Fruit fly (Drosophila melanogaster) whole organism, embryonic: ENCODE measurements around the gene meep.
A peak's percentile ranks its signal among the peaks of the same experiment; 100 is the strongest.

Experiments
- Abd-B ChIP-seq: fragments of 200-800 bp; sonication (Bioruptor generic); optimal IDR thresholded peaks from 2 replicates; lab custom pipeline; 2018; ENCODE audit warnings: missing biosample characterization, mild to moderate bottlenecking, missing genetic modification characterization, moderate library complexity
- BtbVII ChIP-seq: fragments of 200-800 bp; sonication (Bioruptor generic); optimal IDR thresholded peaks from 3 replicates; lab custom pipeline; 2017; ENCODE audit warnings: missing biosample characterization, mild to moderate bottlenecking, missing genetic modification characterization
- CG10366 ChIP-seq: fragments of 200-800 bp; sonication (Bioruptor generic); IDR thresholded peaks from 2 replicates; pipeline ENCODE4 v1.3.6; 2022; ENCODE audit warnings: missing biosample characterization, missing genetic modification characterization
- CG10431 ChIP-seq: fragments of 200-800 bp; sonication (Bioruptor generic); optimal IDR thresholded peaks from 3 replicates; lab custom pipeline; 2018; ENCODE audit warnings: missing biosample characterization, mild to moderate bottlenecking, missing genetic modification characterization
- CG10565 ChIP-seq: fragments of 200-800 bp; sonication (Bioruptor generic); optimal IDR thresholded peaks from 3 replicates; lab custom pipeline; 2016; ENCODE audit warnings: missing biosample characterization, mild to moderate bottlenecking, missing genetic modification characterization
- CG11093 ChIP-seq: fragments of 200-800 bp; sonication (Bioruptor generic); IDR thresholded peaks from 3 replicates; pipeline ENCODE4 v1.3.6; 2022; ENCODE audit warnings: missing biosample characterization, missing genetic modification characterization
- CG11696 ChIP-seq: fragments of 200-800 bp; sonication (Bioruptor generic); IDR thresholded peaks from 2 replicates; pipeline ENCODE4 v1.3.6; 2022; ENCODE audit warnings: missing biosample characterization, missing genetic modification characterization
- CG12104 ChIP-seq: fragments of 200-800 bp; sonication (Bioruptor generic); optimal IDR thresholded peaks from 3 replicates; lab custom pipeline; 2016; ENCODE audit warnings: missing biosample characterization, missing genetic modification characterization
- CG12769 ChIP-seq: fragments of 200-800 bp; sonication (Bioruptor generic); optimal IDR thresholded peaks from 2 replicates; lab custom pipeline; 2019; ENCODE audit warnings: missing biosample characterization, mild to moderate bottlenecking, missing genetic modification characterization, moderate library complexity
- CG13287 ChIP-seq: fragments of 200-800 bp; sonication (Bioruptor generic); IDR thresholded peaks from 2 replicates; pipeline ENCODE4 v1.3.6; 2022; ENCODE audit warnings: missing biosample characterization, missing genetic modification characterization; ENCODE audit not compliant: partially characterized antibody
- CG13775 ChIP-seq: fragments of 200-800 bp; sonication (Bioruptor generic); optimal IDR thresholded peaks from 3 replicates; lab custom pipeline; 2017; ENCODE audit warnings: missing biosample characterization, mild to moderate bottlenecking, missing genetic modification characterization
- CG13894 ChIP-seq: fragments of 200-800 bp; sonication (Bioruptor generic); optimal IDR thresholded peaks from 3 replicates; lab custom pipeline; 2018; ENCODE audit warnings: missing biosample characterization, mild to moderate bottlenecking, missing genetic modification characterization, moderate library complexity
- CG15601 ChIP-seq: fragments of 200-800 bp; sonication (Bioruptor generic); optimal IDR thresholded peaks from 3 replicates; lab custom pipeline; 2019; ENCODE audit warnings: missing biosample characterization, mild to moderate bottlenecking, missing genetic modification characterization, moderate library complexity
- CG17328 ChIP-seq: fragments of 200-800 bp; sonication (Bioruptor generic); IDR thresholded peaks from 2 replicates; pipeline ENCODE4 v1.3.6; 2022; ENCODE audit warnings: missing biosample characterization, missing genetic modification characterization
- CG17385 ChIP-seq: fragments of 200-800 bp; sonication (Bioruptor generic); optimal IDR thresholded peaks from 3 replicates; lab custom pipeline; 2018; ENCODE audit warnings: missing biosample characterization, mild to moderate bottlenecking, missing genetic modification characterization
- CG2678 ChIP-seq: fragments of 200-800 bp; sonication (Bioruptor generic); optimal IDR thresholded peaks from 3 replicates; lab custom pipeline; 2019; ENCODE audit warnings: missing biosample characterization, mild to moderate bottlenecking, missing genetic modification characterization, moderate library complexity
- CG30431 ChIP-seq: fragments of 200-800 bp; sonication (Bioruptor generic); optimal IDR thresholded peaks from 2 replicates; lab custom pipeline; 2017; ENCODE audit warnings: missing biosample characterization, missing genetic modification characterization
- CG4854 ChIP-seq: fragments of 200-800 bp; sonication (Bioruptor generic); optimal IDR thresholded peaks from 2 replicates; lab custom pipeline; 2016; ENCODE audit warnings: missing biosample characterization, missing genetic modification characterization, inconsistent platforms
- CG8765 ChIP-seq: fragments of 200-800 bp; sonication (Bioruptor generic); IDR thresholded peaks from 2 replicates; pipeline ENCODE4 v1.3.6; 2022; ENCODE audit warnings: missing biosample characterization, missing genetic modification characterization
- CG9437 ChIP-seq: fragments of 200-800 bp; sonication (Bioruptor generic); optimal IDR thresholded peaks from 2 replicates; lab custom pipeline; 2018; ENCODE audit warnings: missing biosample characterization, mild to moderate bottlenecking, missing genetic modification characterization
- CG9932 ChIP-seq: fragments of 200-800 bp; sonication (Bioruptor generic); IDR thresholded peaks from 2 replicates; pipeline ENCODE4 v1.3.6; 2022; ENCODE audit warnings: missing biosample characterization, missing genetic modification characterization
- Chrac-16 ChIP-seq: fragments of 200-800 bp; sonication (Bioruptor generic); optimal IDR thresholded peaks from 3 replicates; lab custom pipeline; 2016; ENCODE audit warnings: missing biosample characterization, missing genetic modification characterization
- D ChIP-seq, 2 experiments: fragments of 200-800 bp in 1 of 2; fragments of >200 bp in 1 of 2; sonication (Bioruptor generic) in 1 of 2; optimal IDR thresholded peaks; 2 replicates in 1 of 2; 3 replicates in 1 of 2; lab custom pipeline; 2017; ENCODE audit warnings: mild to moderate bottlenecking in 1 of 2, missing biosample characterization in 1 of 2, missing genetic modification characterization in 1 of 2, missing genetic modification reagents in 1 of 2
- Dp ChIP-seq: fragments of 200-800 bp; sonication (Bioruptor generic); optimal IDR thresholded peaks from 2 replicates; lab custom pipeline; 2018; ENCODE audit warnings: missing biosample characterization, mild to moderate bottlenecking, missing genetic modification characterization, moderate library complexity
- Drgx ChIP-seq: fragments of 200-800 bp; sonication (Bioruptor generic); IDR thresholded peaks from 2 replicates; pipeline ENCODE4 v1.3.6; 2022; ENCODE audit warnings: missing biosample characterization, missing genetic modification characterization
- Fer1 ChIP-seq: fragments of 200-800 bp; sonication (Bioruptor generic); optimal IDR thresholded peaks from 2 replicates; lab custom pipeline; 2017; ENCODE audit warnings: missing biosample characterization, mild to moderate bottlenecking, missing genetic modification characterization
- GATAe ChIP-seq: fragments of 200-800 bp; sonication (Bioruptor generic); conservative IDR thresholded peaks from 2 replicates; pipeline ENCODE4 v1.3.6; 2022; ENCODE audit warnings: missing biosample characterization, missing genetic modification characterization
- HLH54F ChIP-seq: fragments of 200-800 bp; sonication (Bioruptor generic); optimal IDR thresholded peaks from 3 replicates; lab custom pipeline; 2016; ENCODE audit warnings: missing biosample characterization, missing genetic modification characterization
- Kr ChIP-seq: fragments of 200-800 bp; sonication (Bioruptor generic); optimal IDR thresholded peaks from 2 replicates; lab custom pipeline; 2017; ENCODE audit warnings: missing biosample characterization, mild to moderate bottlenecking, missing genetic modification characterization
- MESR4 ChIP-seq: fragments of 200-800 bp; sonication (Bioruptor generic); optimal IDR thresholded peaks from 2 replicates; lab custom pipeline; 2018; ENCODE audit warnings: missing biosample characterization, mild to moderate bottlenecking, missing genetic modification characterization, moderate library complexity
- NC2α ChIP-seq: fragments of 200-800 bp; sonication (Bioruptor generic); optimal IDR thresholded peaks from 2 replicates; lab custom pipeline; 2016; ENCODE audit warnings: missing biosample characterization, missing genetic modification characterization
- Nf-YA ChIP-seq: fragments of 200-800 bp; sonication (Bioruptor generic); IDR thresholded peaks from 2 replicates; pipeline ENCODE4 v1.3.6; 2022; ENCODE audit warnings: missing biosample characterization, missing genetic modification characterization
- Oli ChIP-seq: fragments of 200-800 bp; sonication (Bioruptor generic); optimal IDR thresholded peaks from 2 replicates; lab custom pipeline; 2018; ENCODE audit warnings: missing biosample characterization, mild to moderate bottlenecking, missing genetic modification characterization, moderate library complexity
- Sox100B ChIP-seq: fragments of 200-800 bp; sonication (Bioruptor generic); optimal IDR thresholded peaks from 3 replicates; lab custom pipeline; 2018; ENCODE audit warnings: missing biosample characterization, mild to moderate bottlenecking, missing genetic modification characterization
- Usf ChIP-seq: fragments of 200-800 bp; sonication (Bioruptor generic); optimal IDR thresholded peaks from 2 replicates; lab custom pipeline; 2017; ENCODE audit warnings: missing genotype, missing biosample characterization, missing genetic modification characterization
- Xrp1 ChIP-seq: fragments of 200-800 bp; sonication (Bioruptor generic); IDR thresholded peaks from 2 replicates; pipeline ENCODE4 v1.3.6; 2022; ENCODE audit warnings: missing biosample characterization, missing genetic modification characterization
- az2 ChIP-seq: fragments of 200-800 bp; sonication (Bioruptor generic); optimal IDR thresholded peaks from 3 replicates; lab custom pipeline; 2016; ENCODE audit warnings: missing biosample characterization, missing genetic modification characterization
- chinmo ChIP-seq: fragments of 200-800 bp; sonication (Bioruptor generic); IDR thresholded peaks from 4 replicates; pipeline ENCODE4 v1.3.6; 2022; ENCODE audit warnings: missing biosample characterization, missing genetic modification characterization; ENCODE audit not compliant: partially characterized antibody
- ems ChIP-seq: fragments of 200-800 bp; sonication (Bioruptor generic); optimal IDR thresholded peaks from 3 replicates; lab custom pipeline; 2016; ENCODE audit warnings: missing biosample characterization, missing genetic modification characterization
- esg ChIP-seq: fragments of 200-800 bp; sonication (Bioruptor generic); conservative IDR thresholded peaks from 2 replicates; pipeline ENCODE4 v1.3.6; 2022; ENCODE audit warnings: missing biosample characterization, missing genetic modification characterization
- h ChIP-seq: fragments of >200 bp; optimal IDR thresholded peaks from 2 replicates; lab custom pipeline; 2017
- klu ChIP-seq: fragments of 200-800 bp; sonication (Bioruptor generic); IDR thresholded peaks from 2 replicates; pipeline ENCODE4 v1.3.6; 2022; ENCODE audit warnings: missing biosample characterization, missing genetic modification characterization
- lilli ChIP-seq: fragments of 200-800 bp; sonication (Bioruptor generic); optimal IDR thresholded peaks from 3 replicates; lab custom pipeline; 2016; ENCODE audit warnings: missing biosample characterization, missing genetic modification characterization
- lov ChIP-seq, 2 experiments: fragments of 200-800 bp in 1 of 2; fragments of >200 bp in 1 of 2; sonication (Bioruptor generic) in 1 of 2; IDR thresholded peaks in 1 of 2; optimal IDR thresholded peaks in 1 of 2; 2 replicates in 1 of 2; 3 replicates in 1 of 2; pipeline versions ENCODE4 v1.3.6 to Lab custom; 2017 to 2022; ENCODE audit warnings: missing biosample characterization in 1 of 2, missing genetic modification characterization in 1 of 2
- sens ChIP-seq: fragments of 200-800 bp; sonication (Bioruptor generic); peaks from one replicate; lab custom pipeline; 2016; ENCODE audit warnings: missing biosample characterization, missing genetic modification characterization
- shn ChIP-seq: fragments of 200-800 bp; sonication (Bioruptor generic); optimal IDR thresholded peaks from 3 replicates; lab custom pipeline; 2016; ENCODE audit warnings: missing biosample characterization, missing genetic modification characterization
- stwl ChIP-seq: fragments of 200-800 bp; sonication (Bioruptor generic); optimal IDR thresholded peaks from 3 replicates; lab custom pipeline; 2018; ENCODE audit warnings: missing biosample characterization, mild to moderate bottlenecking, missing genetic modification characterization, moderate library complexity
- yki ChIP-seq: fragments of >200 bp; optimal IDR thresholded peaks from 3 replicates; lab custom pipeline; 2018

meep gene

dm6 chr3L:1204674-1205547 lies 2.1 kb upstream of the meep start, which contains the start of gene CG9119 (continued):
- TF ChIP-seq Drgx (GFP tag; lab: Robert Waterston, UW) (no peak), NC2α (peak; percentile 21), CG12769 (tag; lab: Kevin White, UChicago) (peak; percentile 63), Fer1 (GFP tag; lab: Kevin White, UChicago) (peak; percentile 76), Dp (GFP tag; lab: Kevin White, UChicago) (no peak), klu (GFP tag; lab: Robert Waterston, UW) (peak; percentile 41; the same call in 1 of the 2 replicates), lilli (GFP tag; lab: Kevin White, UChicago) (peak; percentile 72), MESR4 (GFP tag; lab: Kevin White, UChicago) (no peak), CG17328 (0 out of 2 replicates have a peak, but pooled peaks have one; percentile 24), BtbVII (peak; percentile 39), chinmo (GFP tag; lab: Robert Waterston, UW) (0 out of 4 replicates have a peak, but pooled peaks have one; percentile 33), CG12104 (GFP tag; lab: Kevin White, UChicago) (peak; percentile 24), h (lab: Kevin White, UChicago) (no peak), CG4854 (GFP tag; lab: Kevin White, UChicago) (no peak), stwl (tag; lab: Kevin White, UChicago) (no peak), CG10366 (GFP tag; lab: Robert Waterston, UW) (peak; percentile 44), Usf (GFP tag; lab: Kevin White, UChicago) (no peak), D (optimal IDR thresholded peaks at IDR 0.05; lab: Kevin White, UChicago) (no peak), D (GFP tag; optimal IDR thresholded peaks at IDR 0.05; lab: Kevin White, UChicago) (peak; percentile 48), HLH54F (GFP tag; lab: Kevin White, UChicago) (peak; percentile 64), CG9437 (GFP tag; lab: Kevin White, UChicago) (peak; percentile 69), az2 (peak; percentile 42), Kr (GFP tag; lab: Kevin White, UChicago) (peak; percentile 25), esg (GFP tag; lab: Robert Waterston, UW) (peak; percentile 61), CG11093 (GFP tag; lab: Robert Waterston, UW) (peak; percentile 51; the same call in 1 of the 3 replicates), CG30431 (GFP tag; lab: Kevin White, UChicago) (peak; percentile 49), CG10565 (GFP tag; lab: Kevin White, UChicago) (no peak), CG8765 (GFP tag; lab: Robert Waterston, UW) (no peak), CG15601 (tag; lab: Kevin White, UChicago) (peak; percentile 39), Chrac-16 (GFP tag; lab: Kevin White, UChicago) (peak; percentile 42), CG13287 (no peak), Sox100B (GFP tag; lab: Kevin White, UChicago) (peak; percentile 71), lov (optimal IDR thresholded peaks at IDR 0.05; lab: Kevin White, UChicago) (no peak), lov (GFP tag; IDR thresholded peaks at IDR 0.05; lab: Robert Waterston, UW) (no peak), CG17385 (peak; percentile 60), CG10431 (GFP tag; lab: Kevin White, UChicago) (peak; percentile 35), ems (GFP tag; lab: Kevin White, UChicago) (peak; percentile 35), shn (GFP tag; lab: Kevin White, UChicago) (peak; percentile 75), CG13775 (GFP tag; lab: Kevin White, UChicago) (peak; percentile 68), sens (GFP tag; lab: Kevin White, UChicago) (peak; percentile 90), CG13894 (peak; percentile 50), yki (lab: Kevin White, UChicago) (no peak), CG2678 (peak; percentile 85), GATAe (GFP tag; lab: Robert Waterston, UW) (peak; percentile 41), Xrp1 (GFP tag; lab: Robert Waterston, UW) (0 out of 2 replicates have a peak, but pooled peaks have one; percentile 31), CG11696 (GFP tag; lab: Robert Waterston, UW) (no peak), CG9932 (GFP tag; lab: Robert Waterston, UW) (peak; percentile 56; the same call in 1 of the 2 replicates), Oli (tag; lab: Kevin White, UChicago) (peak; percentile 72), Nf-YA (GFP tag; lab: Robert Waterston, UW) (no peak), Abd-B (GFP tag; lab: Kevin White, UChicago) (peak; percentile 54)
